Worm (Caenorhabditis elegans) whole organism, L4 larva: ENCODE results near the gene C15H9.9.

Source experiments
- F10B5.3 ChIP-seq: sonication (generic microtip); optimal IDR thresholded peaks from 2 replicates; lab custom pipeline; 2016; ENCODE audit warnings: mild to moderate bottlenecking, missing genetic modification characterization, missing compliant biosample characterization
- R02D3.7 ChIP-seq: fragments of 150-350 bp; sonication (generic microtip); optimal IDR thresholded peaks from 3 replicates; lab custom pipeline; 2014; ENCODE audit warnings: missing biosample characterization, missing genetic modification characterization
- T20F7.1 ChIP-seq: fragments of 200-800 bp; sonication (Bioruptor generic); optimal IDR thresholded peaks from 2 replicates; lab custom pipeline; 2018; ENCODE audit warnings: mild to moderate bottlenecking, missing genetic modification characterization, missing compliant biosample characterization
- ZK337.2 ChIP-seq: fragments of 200-800 bp; sonication (Bioruptor generic); IDR thresholded peaks from 2 replicates; pipeline ENCODE4 v1.3.6; 2022; ENCODE audit warnings: missing genetic modification reagents, missing genetic modification characterization, missing compliant biosample characterization
- aha-1 ChIP-seq: fragments of 150-350 bp; peaks from one replicate; lab custom pipeline; 2014; ENCODE audit warnings: missing biosample characterization, missing genetic modification characterization
- attf-4 ChIP-seq: sonication (generic microtip); optimal IDR thresholded peaks from 3 replicates; lab custom pipeline; 2017; ENCODE audit warnings: missing biosample characterization, missing genetic modification characterization
- daf-16 ChIP-seq, 3 experiments: sonication (generic microtip); optimal IDR thresholded peaks; 2 replicates each; lab custom pipeline; 2016 to 2017; ENCODE audit warnings: missing genetic modification characterization in 3 of 3, missing genetic modification reagents in 3 of 3, mild to moderate bottlenecking in 2 of 3, missing compliant biosample characterization in 2 of 3, missing biosample characterization in 1 of 3, moderate library complexity in 1 of 3
- dmd-6 ChIP-seq: fragments of 200-800 bp; sonication (Bioruptor generic); IDR thresholded peaks from 2 replicates; pipeline ENCODE4 v1.3.6; 2022; ENCODE audit warnings: missing genetic modification reagents, missing genetic modification characterization, missing compliant biosample characterization
- dmd-9 ChIP-seq: fragments of 200-800 bp; sonication (Bioruptor generic); IDR thresholded peaks from 2 replicates; pipeline ENCODE4 v1.3.6; 2022; ENCODE audit warnings: missing genetic modification reagents, missing genetic modification characterization, missing compliant biosample characterization
- duxl-1 ChIP-seq: sonication (generic microtip); optimal IDR thresholded peaks from 2 replicates; lab custom pipeline; 2016; ENCODE audit warnings: mild to moderate bottlenecking, missing genetic modification characterization, moderate library complexity, missing compliant biosample characterization; ENCODE audit not compliant: poor library complexity
- dve-1 ChIP-seq: sonication (generic microtip); optimal IDR thresholded peaks from 2 replicates; lab custom pipeline; 2017; ENCODE audit warnings: antibody characterized with exemption, mild to moderate bottlenecking, missing genetic modification characterization, missing compliant biosample characterization; ENCODE audit not compliant: insufficient read depth
- egl-27 ChIP-seq: sonication (generic microtip); optimal IDR thresholded peaks from 3 replicates; lab custom pipeline; 2017; ENCODE audit warnings: missing biosample characterization, missing genetic modification reagents, missing genetic modification characterization
- hlh-11 ChIP-seq: fragments of 200-800 bp; sonication (Bioruptor generic); optimal IDR thresholded peaks from 2 replicates; lab custom pipeline; 2018; ENCODE audit warnings: mild to moderate bottlenecking, missing genetic modification characterization, missing compliant biosample characterization
- hlh-30 ChIP-seq: sonication (generic microtip); optimal IDR thresholded peaks from 2 replicates; lab custom pipeline; 2017; ENCODE audit warnings: antibody characterized with exemption, mild to moderate bottlenecking, missing genetic modification characterization, missing compliant biosample characterization; ENCODE audit not compliant: insufficient read depth
- jun-1 ChIP-seq: fragments of 150-350 bp; optimal IDR thresholded peaks from 2 replicates; lab custom pipeline; 2014; ENCODE audit warnings: missing biosample characterization, missing genetic modification reagents, missing genetic modification characterization
- lin-1 ChIP-seq: fragments of 200-800 bp; sonication (Bioruptor generic); IDR thresholded peaks from 2 replicates; pipeline ENCODE4 v1.3.6; 2022; ENCODE audit warnings: missing genetic modification reagents, missing genetic modification characterization, missing compliant biosample characterization
- lin-38 ChIP-seq: fragments of 200-800 bp; sonication (Bioruptor generic); IDR thresholded peaks from 2 replicates; pipeline ENCODE4 v1.3.6; 2022; ENCODE audit warnings: missing genetic modification reagents, missing genetic modification characterization, missing compliant biosample characterization
- lin-39 ChIP-seq: fragments of 150-350 bp; optimal IDR thresholded peaks from 2 replicates; lab custom pipeline; 2014; ENCODE audit warnings: missing biosample characterization, missing genetic modification reagents, missing genetic modification characterization
- madf-9 ChIP-seq: fragments of 200-800 bp; sonication (Bioruptor generic); conservative IDR thresholded peaks from 2 replicates; pipeline ENCODE4 v1.3.6; 2022; ENCODE audit warnings: missing genetic modification reagents, missing genetic modification characterization, missing compliant biosample characterization
- mdt-29 ChIP-seq: fragments of 200-800 bp; sonication (Bioruptor generic); IDR thresholded peaks from 2 replicates; pipeline ENCODE4 v1.3.6; 2022; ENCODE audit warnings: missing genetic modification reagents, missing genetic modification characterization, missing compliant biosample characterization
- mes-2 ChIP-seq: sonication (generic microtip); optimal IDR thresholded peaks from 2 replicates; lab custom pipeline; 2016; ENCODE audit warnings: missing genotype, mild to moderate bottlenecking, missing genetic modification characterization, missing compliant biosample characterization; ENCODE audit not compliant: poor library complexity, severe bottlenecking
- mxl-2 ChIP-seq: fragments of 200-800 bp; sonication (Bioruptor generic); conservative IDR thresholded peaks from 2 replicates; pipeline ENCODE4 v1.3.6; 2022; ENCODE audit warnings: missing genetic modification reagents, missing genetic modification characterization, missing compliant biosample characterization
- nhr-111 ChIP-seq: fragments of 200-800 bp; sonication (Bioruptor generic); optimal IDR thresholded peaks from 2 replicates; lab custom pipeline; 2018; ENCODE audit warnings: mild to moderate bottlenecking, missing genetic modification characterization, missing compliant biosample characterization
- nhr-28 ChIP-seq: fragments of 150-350 bp; optimal IDR thresholded peaks from 2 replicates; lab custom pipeline; 2014; ENCODE audit warnings: missing biosample characterization, missing genetic modification characterization
- php-3 ChIP-seq: fragments of 200-800 bp; sonication (Bioruptor generic); IDR thresholded peaks from 2 replicates; pipeline ENCODE4 v1.3.6; 2022; ENCODE audit warnings: missing genetic modification reagents, missing genetic modification characterization, missing compliant biosample characterization
- pqm-1 ChIP-seq: sonication (generic microtip); optimal IDR thresholded peaks from 2 replicates; lab custom pipeline; 2017; ENCODE audit warnings: missing biosample characterization, missing genetic modification characterization
- set-16 ChIP-seq: fragments of 200-800 bp; sonication (Bioruptor generic); IDR thresholded peaks from 2 replicates; pipeline ENCODE4 v1.3.6; 2022; ENCODE audit warnings: missing genetic modification reagents, missing genetic modification characterization, missing compliant biosample characterization
- tra-1 ChIP-seq: fragments of 200-800 bp; sonication (Bioruptor generic); IDR thresholded peaks from 2 replicates; pipeline ENCODE4 v1.3.6; 2022; ENCODE audit warnings: missing genetic modification reagents, missing genetic modification characterization, missing compliant biosample characterization
- unc-39 ChIP-seq: sonication (generic microtip); optimal IDR thresholded peaks from 2 replicates; lab custom pipeline; 2017; ENCODE audit warnings: missing biosample characterization, missing genetic modification characterization
- unc-62 ChIP-seq, 3 experiments: fragments of 150-350 bp in 1 of 3; sonication (generic microtip); optimal IDR thresholded peaks in 2 of 3; peaks in 1 of 3; 1 replicate in 1 of 3; 2 replicates in 2 of 3; lab custom pipeline; 2014 to 2017; ENCODE audit warnings: missing biosample characterization in 3 of 3, missing genetic modification characterization in 3 of 3, missing genetic modification reagents in 3 of 3, missing genotype in 1 of 3
- zag-1 ChIP-seq: fragments of 150-350 bp; optimal IDR thresholded peaks from 2 replicates; lab custom pipeline; 2014; ENCODE audit warnings: missing biosample characterization, missing genetic modification characterization
- zfp-2 ChIP-seq: sonication (generic microtip); optimal IDR thresholded peaks from 2 replicates; lab custom pipeline; 2016; ENCODE audit warnings: mild to moderate bottlenecking, missing genetic modification characterization, missing compliant biosample characterization
- zip-2 ChIP-seq: fragments of 150-350 bp; optimal IDR thresholded peaks from 2 replicates; lab custom pipeline; 2014; ENCODE audit warnings: missing biosample characterization, missing genetic modification characterization
- ztf-11 ChIP-seq: fragments of 150-350 bp; optimal IDR thresholded peaks from 2 replicates; lab custom pipeline; 2014; ENCODE audit warnings: missing biosample characterization, missing genetic modification characterization
- ztf-7 ChIP-seq: fragments of 150-350 bp; optimal IDR thresholded peaks from 2 replicates; lab custom pipeline; 2014; ENCODE audit warnings: missing biosample characterization, missing genetic modification characterization

C15H9.9 gene

ce11 chrX:6169252-6169651, 41.2 kb upstream of the C15H9.9 start, which contains the start of gene T25B2.2:
Gene T25B2.2, plus strand, starts transcription at chrX:6169643.
- TF ChIP-seq hlh-11 (tag; lab: Kevin White, UChicago) (peak; percentile 60), php-3 (peak; percentile 93), unc-62 (GFP tag; optimal IDR thresholded peaks at IDR 0.05 in 1 of 2; lab: Kevin White, UChicago) (peak in 1 of 2 experiments; percentile 93), unc-62 (tag; optimal IDR thresholded peaks at IDR 0.05; lab: Kevin White, UChicago) (no peak), daf-16 (GFP tag; optimal IDR thresholded peaks at IDR 0.05; lab: Kevin White, UChicago) (no peak), daf-16 (tag; optimal IDR thresholded peaks at IDR 0.05; lab: Kevin White, UChicago) (peak; percentile 80), dve-1 (tag; lab: Kevin White, UChicago) (peak; percentile 58), mes-2 (tag; lab: Kevin White, UChicago) (no peak), pqm-1 (peak; percentile 50), tra-1 (GFP tag; lab: Robert Waterston, UW) (peak; percentile 56; the same call in 1 of the 2 replicates), nhr-28 (peak; percentile 48), F10B5.3 (tag; lab: Kevin White, UChicago) (no peak), dmd-6 (GFP tag; lab: Robert Waterston, UW) (peak; percentile 75), mdt-29 (no peak), hlh-30 (tag; lab: Kevin White, UChicago) (peak; percentile 29)

- TF ChIP-seq dmd-6 (GFP tag; lab: Robert Waterston, UW) (peak; percentile 37), daf-16 (GFP tag; optimal IDR thresholded peaks at IDR 0.05; lab: Kevin White, UChicago) (no peak), daf-16 (tag; optimal IDR thresholded peaks at IDR 0.05; lab: Kevin White, UChicago) (peak; percentile 17), lin-1 (no peak), lin-38 (no peak), unc-39 (tag; lab: Kevin White, UChicago) (no peak), unc-62 (GFP tag; optimal IDR thresholded peaks at IDR 0.05 in 1 of 2; lab: Kevin White, UChicago) (peak in 1 of 2 experiments; percentile 89), unc-62 (tag; optimal IDR thresholded peaks at IDR 0.05; lab: Kevin White, UChicago) (no peak)
Observed at ce11 chrX:6167376-6167775, 39.3 kb upstream of the C15H9.9 start.

ce11 chrX:6162037-6162436, 34.0 kb upstream of the C15H9.9 start:
- no peak for TF ChIP-seq dve-1 (tag; lab: Kevin White, UChicago)
- peak; percentile 71 for TF ChIP-seq set-16
- TF ChIP-seq duxl-1 (tag; lab: Kevin White, UChicago) = no peak
- TF ChIP-seq ztf-7 (tag; lab: Kevin White, UChicago) = no peak
- TF ChIP-seq attf-4 (tag; lab: Kevin White, UChicago) = no peak
- TF ChIP-seq R02D3.7 (tag; lab: Kevin White, UChicago) = no peak
- 0 out of 2 replicates have a peak, but pooled peaks have one; percentile 24 for TF ChIP-seq mxl-2 (GFP tag; lab: Robert Waterston, UW)
- TF ChIP-seq dmd-6 (GFP tag; lab: Robert Waterston, UW) = no peak

- TF ChIP-seq zip-2 (tag; lab: Kevin White, UChicago) = no peak
- peak; percentile 66 for TF ChIP-seq aha-1 (tag; lab: Kevin White, UChicago)
Observed at ce11 chrX:6160427-6160826, 32.4 kb upstream of the C15H9.9 start, which contains the start of gene odd-2. Gene odd-2, minus strand, starts transcription at chrX:6160527.

- TF ChIP-seq pqm-1 (no peak), unc-62 (GFP tag; optimal IDR thresholded peaks at IDR 0.05 in 1 of 2; lab: Kevin White, UChicago) (peak in 1 of 2 experiments; percentile 91), unc-62 (tag; optimal IDR thresholded peaks at IDR 0.05; lab: Kevin White, UChicago) (no peak)
Observed at ce11 chrX:6159562-6159961, 31.5 kb upstream of the C15H9.9 start.

ce11 chrX:6157411-6157916, 29.4 kb upstream of the C15H9.9 start:
- TF ChIP-seq nhr-111 (GFP tag; lab: Kevin White, UChicago) = no peak
- peak; percentile 39 for TF ChIP-seq aha-1 (tag; lab: Kevin White, UChicago)

- TF ChIP-seq zfp-2 = no peak
- TF ChIP-seq madf-9 (GFP tag; lab: Robert Waterston, UW) = no peak
- no peak for TF ChIP-seq zag-1 (tag; lab: Kevin White, UChicago)
- TF ChIP-seq mes-2 (tag; lab: Kevin White, UChicago) = no peak
- TF ChIP-seq dmd-9 (GFP tag; lab: Robert Waterston, UW) = no peak
- no peak for TF ChIP-seq lin-39 (tag; lab: Kevin White, UChicago)
- TF ChIP-seq daf-16 (GFP tag; optimal IDR thresholded peaks at IDR 0.05; lab: Kevin White, UChicago) = no peak
- TF ChIP-seq daf-16 (tag; optimal IDR thresholded peaks at IDR 0.05; lab: Kevin White, UChicago) = no peak
- no peak for TF ChIP-seq T20F7.1 (GFP tag; lab: Kevin White, UChicago)
- no peak for TF ChIP-seq lin-1
- TF ChIP-seq egl-27 (tag; lab: Kevin White, UChicago) = no peak
- no peak for TF ChIP-seq zip-2 (tag; lab: Kevin White, UChicago)
- TF ChIP-seq dve-1 (tag; lab: Kevin White, UChicago) = no peak
- no peak for TF ChIP-seq ztf-11
- no peak for TF ChIP-seq F10B5.3 (tag; lab: Kevin White, UChicago)
- TF ChIP-seq ZK337.2 = no peak
- TF ChIP-seq duxl-1 (tag; lab: Kevin White, UChicago) = no peak
- TF ChIP-seq jun-1 = no peak
Observed at ce11 chrX:6155436-6155835, 27.4 kb upstream of the C15H9.9 start.
